Worm (Caenorhabditis elegans): Measurements from ENCODE around the gene hil-2.

DNA sequence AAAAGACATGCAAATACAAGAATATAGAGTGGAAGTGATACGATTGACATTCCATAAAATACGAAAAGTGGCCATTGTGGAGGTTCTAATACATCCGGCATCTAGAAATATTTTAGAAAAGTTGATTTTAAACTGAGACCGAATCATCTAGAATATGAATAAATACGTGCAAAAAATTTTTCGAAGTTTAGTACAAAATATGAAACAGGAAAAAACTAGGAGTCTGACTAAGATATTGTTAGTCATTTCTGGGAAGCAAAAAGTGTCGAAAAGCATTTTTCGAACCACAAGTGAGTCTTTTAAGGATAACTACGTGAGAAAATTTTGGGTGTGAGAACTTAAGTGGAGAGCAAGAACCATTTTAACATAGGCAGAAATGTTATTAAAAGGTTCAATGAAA is 11.9 kb upstream of the hil-2 start, which contains the start of gene srv-32:
- TF ChIP-seq ztf-11 (tag; optimal IDR thresholded peaks at IDR 0.05) (no peak), skn-1 (tag; optimal IDR thresholded peaks at IDR 0.05) (no peak), ceh-82 (tag; optimal IDR thresholded peaks at IDR 0.05) (no peak), nhr-6 (tag; optimal IDR thresholded peaks at IDR 0.05) (no peak)

All from whole organism, L2 larva.